Worm (Caenorhabditis elegans): ENCODE measurements around the gene zipt-7.1.

The zipt-7.1 gene

DNA sequence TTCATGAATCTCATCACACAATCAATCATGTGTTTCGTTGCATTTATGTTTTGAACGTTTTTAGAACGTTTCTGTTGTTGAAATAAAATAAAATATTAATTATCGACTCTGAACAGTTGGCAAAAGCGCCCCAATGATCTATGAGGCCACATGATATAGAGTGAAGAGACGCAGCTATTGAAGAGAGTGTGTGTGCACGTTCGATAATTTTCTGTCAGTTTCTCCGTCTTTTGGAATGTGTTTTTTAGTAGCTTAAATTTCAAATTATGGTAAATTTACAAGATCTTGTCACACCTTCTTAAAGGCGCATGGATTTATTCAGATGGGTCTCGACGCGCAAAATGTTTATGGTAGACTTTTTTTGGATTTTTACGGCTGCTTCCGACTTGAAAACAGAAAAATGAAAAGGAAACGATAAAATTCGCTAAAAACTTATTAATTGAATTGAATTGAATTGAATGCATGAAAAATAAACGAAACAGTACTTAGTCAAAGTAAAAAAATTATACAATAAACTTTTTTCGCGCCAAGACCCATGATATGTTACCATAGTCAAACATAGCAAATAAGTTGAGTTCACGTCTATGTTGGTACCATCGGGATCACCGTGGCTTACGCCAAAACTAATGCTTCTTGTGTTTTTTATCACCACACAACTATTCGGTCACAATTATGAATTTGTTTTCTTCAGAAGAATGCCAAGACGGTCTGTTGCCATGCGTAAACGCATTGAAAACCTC lies 45.8 kb upstream of the zipt-7.1 start, which contains the start of gene C49C3.15 (continued):
- no peak for TF ChIP-seq Y75B8A.6 (GFP tag; IDR thresholded peaks at IDR 0.05)
- no peak for TF ChIP-seq mxl-2 (GFP tag; conservative IDR thresholded peaks at IDR 0.05)
- no peak for TF ChIP-seq gei-8 (GFP tag; optimal IDR thresholded peaks at IDR 0.05)
- no peak for TF ChIP-seq aly-2 (tag; optimal IDR thresholded peaks at IDR 0.05)
- TF ChIP-seq sdz-12 (GFP tag; optimal IDR thresholded peaks at IDR 0.05), result no peak
- TF ChIP-seq unc-39 (tag; optimal IDR thresholded peaks at IDR 0.05), result no peak
- peak in 1 of 2 experiments; percentile 10 for TF ChIP-seq mdl-1 (tag; optimal IDR thresholded peaks at IDR 0.05)
- TF ChIP-seq fos-1 (tag; optimal IDR thresholded peaks at IDR 0.05), result no peak
- no peak for TF ChIP-seq daf-12 (tag; optimal IDR thresholded peaks at IDR 0.05)
- no peak for TF ChIP-seq T26A8.4 (GFP tag; IDR thresholded peaks at IDR 0.05)
- TF ChIP-seq duxl-1 (tag; optimal IDR thresholded peaks at IDR 0.05; ENCODE audit: poor library complexity), result no peak
- no peak for TF ChIP-seq snpc-4 (tag; optimal IDR thresholded peaks at IDR 0.05)
- no peak for TF ChIP-seq ceh-32 (tag; optimal IDR thresholded peaks at IDR 0.05; ENCODE audit: poor library complexity)
- no peak for TF ChIP-seq pqm-1 (tag; optimal IDR thresholded peaks at IDR 0.05)
- no peak for TF ChIP-seq set-16 (GFP tag; IDR thresholded peaks at IDR 0.05)

DNA sequence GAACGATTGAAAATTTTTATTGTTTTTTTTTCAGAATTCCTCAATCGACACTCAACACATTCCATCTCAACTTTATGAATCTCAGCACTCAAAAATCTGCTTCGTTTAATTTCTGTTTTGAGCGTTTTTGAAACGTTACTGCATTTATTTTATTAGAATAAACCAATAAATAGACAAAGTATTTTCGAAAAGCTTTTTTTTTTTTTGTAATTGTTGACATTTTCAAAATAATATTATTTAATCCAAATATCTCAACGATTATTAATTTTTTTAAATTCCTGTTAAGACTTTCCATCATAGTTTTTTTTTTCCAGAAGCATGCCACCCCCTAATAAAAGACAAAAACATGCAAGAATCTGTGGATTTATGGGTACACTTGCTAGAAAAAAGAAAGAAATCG lies 44.3 kb upstream of the zipt-7.1 start, which contains the start of gene C49C3.7:
C49C3.7 (plus strand) TSS at position 301 of the 400 bp plus-strand sequence.
- TF ChIP-seq nhr-77 (tag; optimal IDR thresholded peaks at IDR 0.05), result no peak
- TF ChIP-seq aha-1 (tag), result peak; percentile 86
- no peak for TF ChIP-seq daf-8 (GFP tag; IDR thresholded peaks at IDR 0.05)

DNA sequence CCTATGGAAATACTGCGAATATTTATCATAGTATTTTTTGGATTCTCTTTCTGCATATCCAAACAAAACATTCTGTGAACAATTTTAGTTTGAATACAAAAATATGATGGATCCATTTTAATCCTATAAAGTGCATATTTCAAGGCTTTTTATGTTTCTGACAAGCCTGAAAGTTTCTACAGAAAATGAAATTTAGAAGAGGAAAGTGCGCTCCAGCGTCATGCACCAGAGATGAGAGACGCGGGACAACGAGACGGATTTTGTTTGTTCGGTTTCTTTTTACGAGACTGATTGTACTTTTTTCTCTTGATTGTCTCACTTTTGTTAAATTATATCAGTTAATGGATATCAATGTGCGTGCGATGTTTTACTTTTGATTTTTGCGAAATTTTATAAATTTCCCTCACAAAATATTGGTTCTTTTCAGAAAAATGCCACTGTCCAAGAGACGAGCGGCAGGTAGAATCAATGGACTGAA lies 43.2 kb upstream of the zipt-7.1 start, which contains the start of gene C49C3.6:
C49C3.6 (plus strand) TSS at position 428 of the 478 bp plus-strand sequence.
- TF ChIP-seq lin-38 (GFP tag; IDR thresholded peaks at IDR 0.05) (peak; percentile 72), ZK546.5 (tag; optimal IDR thresholded peaks at IDR 0.05) (no peak), ceh-82 (tag; optimal IDR thresholded peaks at IDR 0.05) (no peak), lin-13 (GFP tag; optimal IDR thresholded peaks at IDR 0.05) (no peak), nhr-77 (tag; optimal IDR thresholded peaks at IDR 0.05) (no peak), egl-27 (tag; optimal IDR thresholded peaks at IDR 0.05) (no peak), dmd-9 (GFP tag; IDR thresholded peaks at IDR 0.05) (no peak), nhr-111 (GFP tag; optimal IDR thresholded peaks at IDR 0.05) (no peak), vab-7 (GFP tag; IDR thresholded peaks at IDR 0.05) (no peak), mes-2 (tag; optimal IDR thresholded peaks at IDR 0.05; ENCODE audit: poor library complexity, severe bottlenecking) (peak; percentile 28), Y48G9A.11 (GFP tag; IDR thresholded peaks at IDR 0.05) (no peak), pqm-1 (tag; optimal IDR thresholded peaks at IDR 0.05) (no peak), nhr-10 (tag; optimal IDR thresholded peaks at IDR 0.05) (no peak), hlh-11 (tag; optimal IDR thresholded peaks at IDR 0.05) (no peak), jun-1 (tag; optimal IDR thresholded peaks at IDR 0.05) (no peak), unc-62 (GFP tag; optimal IDR thresholded peaks at IDR 0.05 in 1 of 2) (no peak), unc-62 (tag; optimal IDR thresholded peaks at IDR 0.05) (no peak), mxl-2 (GFP tag; conservative IDR thresholded peaks at IDR 0.05) (no peak), snpc-1.2 (GFP tag; IDR thresholded peaks at IDR 0.05) (peak; percentile 61; the same call in 1 of the 2 replicates), lsy-2 (tag; optimal IDR thresholded peaks at IDR 0.05) (peak in 1 of 2 experiments; percentile 42), tag-97 (GFP tag; IDR thresholded peaks at IDR 0.05) (no peak), lin-15B (tag; optimal IDR thresholded peaks at IDR 0.05) (no peak), rbr-2 (tag; optimal IDR thresholded peaks at IDR 0.05) (no peak), dve-1 (tag; optimal IDR thresholded peaks at IDR 0.05; ENCODE audit: insufficient read depth) (no peak), aha-1 (tag) (no peak), dmd-6 (GFP tag; IDR thresholded peaks at IDR 0.05) (no peak), nhr-41 (GFP tag; IDR thresholded peaks at IDR 0.05) (no peak), madf-5 (GFP tag; IDR thresholded peaks at IDR 0.05) (no peak), daf-16 (GFP tag; optimal IDR thresholded peaks at IDR 0.05) (no peak), daf-16 (tag; optimal IDR thresholded peaks at IDR 0.05) (peak; percentile 1), nhr-42 (GFP tag; IDR thresholded peaks at IDR 0.05) (no peak)

All from whole organism, L4 larva.